Fruit fly (Drosophila melanogaster) whole organism: ENCODE measurements around the gene Lcp65Aa.

Experiments used
- Dll ChIP-seq: fragments of >200 bp; optimal IDR thresholded peaks from 2 replicates; lab custom pipeline; 2017
- psq ChIP-seq: fragments of >200 bp; optimal IDR thresholded peaks from 2 replicates; lab custom pipeline; 2017

- TF ChIP-seq psq (lab: Kevin White, UChicago) = no peak
- no peak for TF ChIP-seq Dll (lab: Kevin White, UChicago)
These were observed 17.6 kb upstream of the Lcp65Aa start, which contains the start of gene Lcp65Ag2 for dm6 chr3L:6133546-6133945.
